Worm (Caenorhabditis elegans): ENCODE measurements around the gene rps-23.

ce11 chrIV:12376021-12376420, 14.8 kb downstream of the rps-23 start, which contains the start of gene atz-1:
- TF ChIP-seq pha-4 (tag; optimal IDR thresholded peaks at IDR 0.05) (no peak), snpc-4 (GFP tag; optimal IDR thresholded peaks at IDR 0.05) (no peak), snpc-4 (tag; optimal IDR thresholded peaks at IDR 0.05) (no peak), egl-18 (GFP tag; IDR thresholded peaks at IDR 0.05) (no peak), nfya-2 (GFP tag; IDR thresholded peaks at IDR 0.05) (no peak), gei-17 (GFP tag; optimal IDR thresholded peaks at IDR 0.05) (no peak), him-1 (tag; optimal IDR thresholded peaks at IDR 0.05) (no peak), attf-6 (GFP tag; IDR thresholded peaks at IDR 0.05) (no peak)

Data from whole organism, young adult.